Fruit fly (Drosophila melanogaster) whole organism, pupa: ENCODE data around the gene Prm.

Source experiments
- CG10348 ChIP-seq: fragments of 200-800 bp; sonication (Bioruptor generic); IDR thresholded peaks from 2 replicates; pipeline ENCODE4 v1.3.6; 2022; ENCODE audit warnings: missing biosample characterization, missing genetic modification characterization
- CG12605 ChIP-seq: fragments of 200-800 bp; sonication (Bioruptor generic); IDR thresholded peaks from 2 replicates; pipeline ENCODE4 v1.3.6; 2022; ENCODE audit warnings: missing biosample characterization, missing genetic modification characterization
- CG13204 ChIP-seq: fragments of 200-800 bp; sonication (Bioruptor generic); optimal IDR thresholded peaks from 2 replicates; lab custom pipeline; 2018; ENCODE audit warnings: missing biosample characterization, mild to moderate bottlenecking, missing genetic modification characterization, moderate library complexity
- CG14655 ChIP-seq: fragments of 200-800 bp; sonication (Bioruptor generic); optimal IDR thresholded peaks from 3 replicates; lab custom pipeline; 2017; ENCODE audit warnings: mild to moderate bottlenecking, missing biosample characterization, missing genetic modification reagents, missing genetic modification characterization
- CG15710 ChIP-seq: fragments of 200-800 bp; sonication (Bioruptor generic); optimal IDR thresholded peaks from 2 replicates; lab custom pipeline; 2018; ENCODE audit warnings: missing biosample characterization, mild to moderate bottlenecking, missing genetic modification characterization, moderate library complexity
- CG17806 ChIP-seq: fragments of 200-800 bp; sonication (Bioruptor generic); optimal IDR thresholded peaks from 2 replicates; lab custom pipeline; 2018; ENCODE audit warnings: missing biosample characterization, mild to moderate bottlenecking, missing genetic modification characterization, moderate library complexity
- CG32121 ChIP-seq: fragments of 200-800 bp; sonication (Bioruptor generic); IDR thresholded peaks from 2 replicates; pipeline ENCODE4 v1.3.6; 2022; ENCODE audit warnings: missing biosample characterization, missing genetic modification characterization
- CG34367 ChIP-seq: fragments of 200-800 bp; sonication (Bioruptor generic); optimal IDR thresholded peaks from 2 replicates; lab custom pipeline; 2018; ENCODE audit warnings: missing biosample characterization, mild to moderate bottlenecking, missing genetic modification characterization
- CG4496 ChIP-seq: fragments of 200-800 bp; sonication (Bioruptor generic); IDR thresholded peaks from 3 replicates; pipeline ENCODE4 v1.3.6; 2022; ENCODE audit warnings: missing biosample characterization, missing genetic modification characterization
- CG8159 ChIP-seq: fragments of 200-800 bp; sonication (Bioruptor generic); optimal IDR thresholded peaks from 3 replicates; lab custom pipeline; 2018; ENCODE audit warnings: missing biosample characterization, mild to moderate bottlenecking, missing genetic modification characterization, moderate library complexity
- CG8301 ChIP-seq: fragments of 200-800 bp; sonication (Bioruptor generic); optimal IDR thresholded peaks from 2 replicates; lab custom pipeline; 2018; ENCODE audit warnings: missing biosample characterization, mild to moderate bottlenecking, missing genetic modification characterization
- CG9948 ChIP-seq: fragments of 200-800 bp; sonication (Bioruptor generic); optimal IDR thresholded peaks from 2 replicates; lab custom pipeline; 2018; ENCODE audit warnings: missing biosample characterization, mild to moderate bottlenecking, missing genetic modification characterization, moderate library complexity
- D1 ChIP-seq: fragments of 200-800 bp; sonication (Bioruptor generic); optimal IDR thresholded peaks from 2 replicates; lab custom pipeline; 2018; ENCODE audit warnings: missing biosample characterization, mild to moderate bottlenecking, missing genetic modification characterization, moderate library complexity
- EcR ChIP-seq: fragments of 200-800 bp; sonication (Bioruptor generic); optimal IDR thresholded peaks from 3 replicates; lab custom pipeline; 2019; ENCODE audit warnings: missing biosample characterization, missing genetic modification characterization, mild to moderate bottlenecking, moderate library complexity, missing genetic modification reagents
- Ets98B ChIP-seq: fragments of 200-800 bp; sonication (Bioruptor generic); IDR thresholded peaks from 2 replicates; pipeline ENCODE4 v1.3.6; 2022; ENCODE audit warnings: missing biosample characterization, missing genetic modification characterization
- Pif1A ChIP-seq: fragments of 200-800 bp; sonication (Bioruptor generic); optimal IDR thresholded peaks from 3 replicates; lab custom pipeline; 2016; ENCODE audit warnings: missing biosample characterization, missing genetic modification characterization
- Pif1B ChIP-seq: fragments of 200-800 bp; sonication (Bioruptor generic); optimal IDR thresholded peaks from 3 replicates; lab custom pipeline; 2016; ENCODE audit warnings: missing biosample characterization, missing genetic modification characterization
- Snoo ChIP-seq: fragments of 200-800 bp; sonication (Bioruptor generic); optimal IDR thresholded peaks from 3 replicates; lab custom pipeline; 2017; ENCODE audit warnings: missing biosample characterization, mild to moderate bottlenecking, missing genetic modification characterization, inconsistent platforms
- fd96Ca ChIP-seq: fragments of 200-800 bp; sonication (Bioruptor generic); IDR thresholded peaks from 3 replicates; pipeline ENCODE4 v1.3.6; 2022; ENCODE audit warnings: missing biosample characterization, missing genetic modification characterization
- gl ChIP-seq: fragments of 200-800 bp; sonication (Bioruptor generic); optimal IDR thresholded peaks from 2 replicates; lab custom pipeline; 2018; ENCODE audit warnings: missing biosample characterization, mild to moderate bottlenecking, missing genetic modification characterization
- rn ChIP-seq: fragments of 200-800 bp; sonication (Bioruptor generic); IDR thresholded peaks from 2 replicates; pipeline ENCODE4 v1.3.6; 2022; ENCODE audit warnings: missing biosample characterization, missing genetic modification characterization

Gene Prm

DNA sequence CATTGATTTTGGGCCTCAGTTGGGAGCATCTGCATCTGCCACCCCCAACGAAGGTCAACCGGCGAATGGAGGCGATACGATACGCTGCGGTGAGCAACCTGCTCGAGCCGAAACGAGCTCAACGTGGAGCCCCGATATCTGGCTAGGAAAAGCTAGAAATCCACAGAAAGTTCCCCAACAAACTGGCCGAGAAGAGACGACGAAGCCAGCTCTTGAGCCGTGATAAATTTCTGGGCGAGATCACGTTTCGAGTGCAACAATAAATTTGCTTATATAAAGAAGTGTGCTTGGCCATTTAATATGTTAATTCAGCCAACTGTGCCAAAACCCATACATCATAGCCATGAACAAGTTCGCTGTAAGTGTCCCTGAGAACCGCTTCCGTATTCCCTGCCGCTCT, 15.5 kb downstream of the Prm start, which contains the start of gene Cp19:
Gene Cp19, plus strand, starts transcription at position 301 of the 400 bp plus-strand sequence.
- TF ChIP-seq CG12605 (no peak), Pif1A (GFP tag; lab: Kevin White, UChicago) (no peak), CG17806 (no peak), CG15710 (no peak), CG32121 (GFP tag; lab: Robert Waterston, UW) (no peak), CG10348 (no peak), gl (no peak), CG13204 (GFP tag; lab: Kevin White, UChicago) (no peak), CG14655 (GFP tag; lab: Kevin White, UChicago) (no peak), CG9948 (tag; lab: Kevin White, UChicago) (no peak), CG4496 (GFP tag; lab: Robert Waterston, UW) (no peak), Pif1B (GFP tag; lab: Kevin White, UChicago) (no peak), rn (GFP tag; lab: Robert Waterston, UW) (no peak), D1 (tag; lab: Kevin White, UChicago) (no peak), CG8301 (no peak), Snoo (tag; lab: Kevin White, UChicago) (no peak), fd96Ca (no peak), CG8159 (tag; lab: Kevin White, UChicago) (no peak), CG34367 (tag; lab: Kevin White, UChicago) (no peak), Ets98B (GFP tag; lab: Robert Waterston, UW) (no peak)

DNA sequence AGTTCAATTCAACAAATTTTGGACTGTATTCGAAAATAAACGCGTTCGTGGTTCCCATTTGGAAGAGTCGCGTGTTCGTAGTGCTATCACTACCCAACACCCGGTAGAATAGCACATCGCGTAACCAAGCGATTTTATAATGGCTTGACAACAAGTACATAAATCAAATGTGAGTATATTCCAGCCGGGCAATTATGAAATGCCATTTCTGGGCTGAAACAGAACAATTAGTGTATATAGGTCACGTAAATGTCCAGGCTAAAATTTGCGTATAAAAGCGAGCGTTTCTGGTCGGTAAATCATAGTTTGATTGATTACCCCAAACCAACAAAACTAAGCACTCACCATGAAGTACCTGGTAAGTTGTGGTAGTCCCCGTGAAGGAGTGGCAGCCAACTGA, 16.9 kb downstream of the Prm start, which contains the start of gene Cp15:
Gene Cp15, plus strand, starts transcription at position 301 of the 400 bp plus-strand sequence.
- TF ChIP-seq CG12605: no peak
- TF ChIP-seq CG14655 (GFP tag; lab: Kevin White, UChicago): no peak
- no peak for TF ChIP-seq D1 (tag; lab: Kevin White, UChicago)
- TF ChIP-seq CG34367 (tag; lab: Kevin White, UChicago): no peak
- TF ChIP-seq CG17806: no peak
- no peak for TF ChIP-seq rn (GFP tag; lab: Robert Waterston, UW)
- no peak for TF ChIP-seq Snoo (tag; lab: Kevin White, UChicago)
- TF ChIP-seq CG13204 (GFP tag; lab: Kevin White, UChicago): no peak
- no peak for TF ChIP-seq CG4496 (GFP tag; lab: Robert Waterston, UW)
- no peak for TF ChIP-seq CG10348
- TF ChIP-seq CG9948 (tag; lab: Kevin White, UChicago): no peak
- TF ChIP-seq CG8301: no peak
- no peak for TF ChIP-seq EcR
- TF ChIP-seq CG15710: no peak
- TF ChIP-seq Pif1B (GFP tag; lab: Kevin White, UChicago): no peak
- no peak for TF ChIP-seq CG8159 (tag; lab: Kevin White, UChicago)
- no peak for TF ChIP-seq Ets98B (GFP tag; lab: Robert Waterston, UW)
- TF ChIP-seq fd96Ca: no peak

- no peak for TF ChIP-seq CG17806
- TF ChIP-seq CG32121 (GFP tag; lab: Robert Waterston, UW): no peak
- no peak for TF ChIP-seq D1 (tag; lab: Kevin White, UChicago)
- no peak for TF ChIP-seq Ets98B (GFP tag; lab: Robert Waterston, UW)
- no peak for TF ChIP-seq fd96Ca
- no peak for TF ChIP-seq CG14655 (GFP tag; lab: Kevin White, UChicago)
- no peak for TF ChIP-seq CG12605
- TF ChIP-seq Pif1A (GFP tag; lab: Kevin White, UChicago): no peak
- TF ChIP-seq CG9948 (tag; lab: Kevin White, UChicago): no peak
- TF ChIP-seq CG10348: no peak
- no peak for TF ChIP-seq CG34367 (tag; lab: Kevin White, UChicago)
- TF ChIP-seq EcR: no peak
- no peak for TF ChIP-seq CG13204 (GFP tag; lab: Kevin White, UChicago)
- TF ChIP-seq CG15710: no peak
- no peak for TF ChIP-seq CG8301
- TF ChIP-seq rn (GFP tag; lab: Robert Waterston, UW): no peak
- no peak for TF ChIP-seq CG4496 (GFP tag; lab: Robert Waterston, UW)
- no peak for TF ChIP-seq Pif1B (GFP tag; lab: Kevin White, UChicago)
- no peak for TF ChIP-seq Snoo (tag; lab: Kevin White, UChicago)
- TF ChIP-seq gl: no peak
These were observed 18.7 kb downstream of the Prm start, which contains the start of gene Cp18 for dm6 chr3L:8726317-8726841. Gene Cp18, plus strand, starts transcription at chr3L:8726791.

DNA sequence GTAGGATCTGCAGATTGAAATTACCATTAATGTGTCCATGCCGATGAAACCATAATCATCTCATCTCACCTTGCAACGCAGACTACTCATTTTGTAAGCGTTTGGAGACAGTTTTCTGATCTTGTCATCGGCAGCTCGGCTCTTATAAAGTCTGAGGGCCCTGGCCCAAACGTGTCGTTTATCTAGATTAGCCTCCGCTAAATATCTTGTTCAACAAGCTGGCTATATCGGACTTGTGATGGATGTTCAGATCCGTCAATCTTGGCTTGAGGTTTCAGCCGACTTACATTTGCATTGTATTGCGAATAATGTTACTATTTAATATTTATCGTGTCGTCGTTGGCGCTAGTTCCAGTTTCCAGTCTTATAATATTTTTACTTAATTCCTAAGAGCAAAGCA, 19.4 kb downstream of the Prm start, which contains the start of gene CG43965:
Gene CG43965, minus strand, starts transcription at position 101 of the 400 bp plus-strand sequence.
- TF ChIP-seq CG9948 (tag; lab: Kevin White, UChicago) (no peak), rn (GFP tag; lab: Robert Waterston, UW) (no peak), CG15710 (no peak), Pif1B (GFP tag; lab: Kevin White, UChicago) (no peak), CG10348 (no peak)

DNA sequence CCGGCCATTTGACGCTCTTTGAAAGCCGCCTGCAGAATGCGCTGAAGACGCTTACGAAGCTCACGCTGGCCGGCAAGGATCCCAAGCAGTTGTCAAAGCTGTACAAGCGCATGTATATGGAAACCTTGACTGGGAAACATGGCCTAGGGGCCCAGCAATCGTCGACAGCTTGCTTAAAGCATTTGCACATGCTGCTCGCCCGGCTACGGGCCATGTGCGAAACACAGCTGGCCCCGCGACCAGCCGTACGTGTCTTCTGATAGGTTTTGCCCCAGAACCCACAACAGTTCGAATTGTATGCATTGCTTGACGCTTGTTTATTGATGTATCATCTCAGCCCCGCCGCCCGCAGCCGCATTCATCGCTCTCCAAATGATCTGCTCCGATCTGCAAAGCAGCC, 19.9 kb downstream of the Prm start:
- TF ChIP-seq CG12605 (no peak), EcR (no peak), Pif1B (GFP tag; lab: Kevin White, UChicago) (no peak), CG8301 (no peak), Ets98B (GFP tag; lab: Robert Waterston, UW) (no peak), CG14655 (GFP tag; lab: Kevin White, UChicago) (no peak), CG8159 (tag; lab: Kevin White, UChicago) (no peak), D1 (tag; lab: Kevin White, UChicago) (no peak), Pif1A (GFP tag; lab: Kevin White, UChicago) (no peak), CG4496 (GFP tag; lab: Robert Waterston, UW) (no peak), CG13204 (GFP tag; lab: Kevin White, UChicago) (no peak), Snoo (tag; lab: Kevin White, UChicago) (no peak), rn (GFP tag; lab: Robert Waterston, UW) (no peak), fd96Ca (no peak), CG10348 (no peak), gl (no peak), CG9948 (tag; lab: Kevin White, UChicago) (no peak), CG34367 (tag; lab: Kevin White, UChicago) (no peak), CG17806 (no peak), CG32121 (GFP tag; lab: Robert Waterston, UW) (no peak)
